Fruit fly (Drosophila melanogaster) Kc167 (cell line): ENCODE measurements around the gene CG32369.

Experiments
- insv ChIP-seq: fragments of >200 bp; optimal IDR thresholded peaks from 3 replicates; lab custom pipeline; 2018; ENCODE audit warnings: missing external identifiers
- psq ChIP-seq: fragments of >200 bp; optimal IDR thresholded peaks from 2 replicates; lab custom pipeline; 2017; ENCODE audit warnings: missing external identifiers
- ttk ChIP-seq: sonication (Bioruptor generic); optimal IDR thresholded peaks from 2 replicates; lab custom pipeline; 2017; ENCODE audit warnings: missing external identifiers

dm6 chr3L:7809289-7810099, at the start of gene CG32369:
- TF ChIP-seq ttk (lab: Kevin White, UChicago) (no peak), psq (lab: Kevin White, UChicago) (no peak), insv (no peak)
